Fruit fly (Drosophila melanogaster) S2 (cell line): ENCODE data around the gene aph-1.
A peak's percentile ranks its signal among the peaks of the same experiment; 100 is the strongest.

ENCODE experiments used
- CG8478 ChIP-seq: fragments of >200 bp; optimal IDR thresholded peaks from 2 replicates; lab custom pipeline; 2018
- CTCF ChIP-seq, 2 experiments: fragments of >200 bp; optimal IDR thresholded peaks; 2 replicates each; lab custom pipeline; 2018

The aph-1 gene

dm6 chr2L:2735539-2735938 is 30.5 kb upstream of the aph-1 start:
- TF ChIP-seq CTCF (optimal IDR thresholded peaks at IDR 0.05; lab: Kevin White, UChicago) (no peak), CG8478 (no peak)

DNA sequence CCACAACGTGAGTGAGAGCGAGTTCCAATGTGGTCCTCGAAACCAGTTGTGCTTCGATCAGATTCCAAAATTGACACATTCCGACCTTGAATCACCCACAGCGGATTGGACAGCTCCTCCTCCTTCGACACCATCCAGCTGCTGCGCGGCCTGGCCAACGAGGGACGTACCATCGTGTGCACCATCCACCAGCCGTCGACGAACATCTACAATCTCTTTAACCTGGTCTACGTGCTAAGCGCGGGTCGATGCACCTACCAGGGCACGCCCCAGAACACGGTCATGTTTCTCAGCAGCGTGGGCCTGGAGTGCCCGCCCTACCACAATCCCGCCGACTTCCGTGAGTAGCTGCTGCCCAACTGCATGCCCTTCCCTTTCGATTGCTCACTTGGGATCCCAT is 28.5 kb upstream of the aph-1 start:
- TF ChIP-seq CG8478, result no peak
- TF ChIP-seq CTCF (optimal IDR thresholded peaks at IDR 0.05; lab: Kevin White, UChicago), result no peak

- TF ChIP-seq CG8478 (no peak), CTCF (optimal IDR thresholded peaks at IDR 0.05; lab: Kevin White, UChicago) (peak; percentile 25 to 54)
Measured at dm6 chr2L:2739820-2740230, 26.2 kb upstream of the aph-1 start, which contains the start of gene Hrs. TSS of gene Hrs (plus strand) at chr2L:2739986.

dm6 chr2L:2744852-2745251 is 21.2 kb upstream of the aph-1 start, which contains the start of the genes CG9961 and Cwc25:
TSS of gene CG9961 (minus strand) at chr2L:2744934.
TSS of gene Cwc25 (plus strand) at chr2L:2745098.
- no peak for TF ChIP-seq CG8478
- no peak for TF ChIP-seq CTCF (optimal IDR thresholded peaks at IDR 0.05; lab: Kevin White, UChicago)

- TF ChIP-seq CG8478 (no peak), CTCF (optimal IDR thresholded peaks at IDR 0.05; lab: Kevin White, UChicago) (no peak)
Measured at dm6 chr2L:2748480-2749143, 17.4 kb upstream of the aph-1 start.

DNA sequence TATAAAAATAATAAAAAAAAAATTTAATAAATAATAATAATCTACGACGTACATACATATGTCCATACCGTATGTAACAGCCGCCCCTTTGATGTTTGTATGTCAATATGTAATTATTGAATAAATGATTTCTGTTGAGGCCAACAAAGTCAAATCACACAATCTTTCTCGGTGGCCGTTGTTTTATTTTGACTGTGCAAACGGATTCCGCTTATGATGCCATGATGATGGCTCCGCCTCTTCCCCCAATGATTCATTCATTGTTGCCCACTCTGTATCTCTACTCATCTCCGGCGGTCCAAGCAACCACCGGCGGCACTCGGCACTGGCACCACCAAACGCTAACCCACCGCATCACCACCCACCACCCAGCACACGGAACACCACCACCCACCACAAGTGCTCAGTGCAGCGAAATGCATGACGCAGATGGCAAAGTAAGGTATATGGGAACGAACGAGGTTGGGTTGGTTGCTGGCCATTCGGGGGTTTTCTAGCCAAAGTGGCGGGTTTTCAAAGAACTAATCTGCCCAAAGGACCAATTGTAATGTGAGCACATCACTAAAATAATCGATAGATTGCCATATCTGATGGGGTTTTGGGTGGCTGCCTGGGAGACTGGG is 16.8 kb upstream of the aph-1 start:
- TF ChIP-seq CG8478 (no peak), CTCF (optimal IDR thresholded peaks at IDR 0.05; lab: Kevin White, UChicago) (no peak)

DNA sequence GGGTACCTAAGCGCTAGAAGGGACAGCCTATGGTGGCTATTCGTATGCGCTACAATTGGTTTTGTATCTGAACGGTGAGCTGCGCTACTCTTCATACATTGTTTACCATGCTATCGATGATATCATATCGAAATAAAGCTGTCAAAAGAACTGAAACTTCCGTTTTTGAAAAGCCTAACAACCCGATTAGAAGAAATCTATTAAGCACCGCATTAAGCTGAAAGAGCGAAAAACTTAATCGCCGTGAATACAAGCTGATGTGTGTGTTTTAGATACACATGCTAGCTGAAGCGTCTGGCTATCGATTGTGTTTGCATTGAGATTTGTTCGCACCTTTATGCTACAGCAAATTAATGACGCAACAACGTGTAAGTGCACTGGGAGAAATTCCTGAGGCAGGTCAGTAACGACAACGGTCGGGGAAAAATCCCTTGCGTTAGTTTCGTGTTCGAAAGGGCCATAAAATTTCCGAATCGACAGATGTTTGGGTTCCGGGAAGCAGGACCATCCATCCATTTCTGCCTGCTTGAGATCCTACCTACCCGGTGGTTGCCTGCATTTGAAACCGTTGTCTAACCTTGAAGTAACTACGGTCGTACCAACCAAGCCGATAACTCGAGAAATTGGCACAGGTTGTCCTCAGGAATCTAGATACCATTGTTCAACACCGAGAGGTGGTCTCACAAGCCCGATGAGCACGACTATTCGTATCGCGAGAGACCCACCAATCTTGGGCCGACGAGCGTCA is 15.5 kb upstream of the aph-1 start:
- TF ChIP-seq CTCF (optimal IDR thresholded peaks at IDR 0.05; lab: Kevin White, UChicago) (no peak), CG8478 (no peak)

DNA sequence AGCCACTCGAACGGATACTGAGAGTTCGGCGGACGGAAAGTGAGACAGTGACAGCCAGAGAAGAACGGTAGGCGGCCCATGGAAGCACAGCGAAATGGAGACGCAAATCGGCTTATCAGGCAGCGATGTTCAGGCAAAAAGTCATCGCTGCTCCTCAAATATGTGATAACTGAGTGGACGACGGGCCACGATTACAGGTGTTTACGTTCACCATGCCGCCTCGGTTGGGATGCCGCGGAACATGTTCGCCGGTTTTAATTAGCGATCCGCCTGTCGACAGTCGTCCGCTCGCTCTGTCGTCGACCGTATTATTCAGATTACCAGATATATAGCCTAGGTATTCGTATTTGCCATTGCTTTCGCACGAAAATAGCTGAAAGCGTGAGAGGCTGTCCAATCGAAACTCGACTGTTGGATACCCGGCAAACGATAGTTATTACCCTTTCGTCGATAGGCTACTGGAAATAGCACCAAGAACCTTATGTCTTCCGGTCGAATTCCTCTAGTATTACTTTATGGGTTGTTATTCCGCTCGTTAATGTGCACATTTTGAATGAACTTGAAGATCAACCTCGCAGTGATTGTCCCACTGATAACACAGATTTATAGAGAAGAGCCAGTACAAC is 14.8 kb upstream of the aph-1 start:
- TF ChIP-seq CG8478, result no peak
- no peak for TF ChIP-seq CTCF (optimal IDR thresholded peaks at IDR 0.05; lab: Kevin White, UChicago)

- TF ChIP-seq CG8478, result no peak
- TF ChIP-seq CTCF (optimal IDR thresholded peaks at IDR 0.05; lab: Kevin White, UChicago), result no peak
Measured at dm6 chr2L:2751904-2752459, 14.1 kb upstream of the aph-1 start, which contains the start of gene Bacc. TSS of gene Bacc (plus strand) at chr2L:2752445.

DNA sequence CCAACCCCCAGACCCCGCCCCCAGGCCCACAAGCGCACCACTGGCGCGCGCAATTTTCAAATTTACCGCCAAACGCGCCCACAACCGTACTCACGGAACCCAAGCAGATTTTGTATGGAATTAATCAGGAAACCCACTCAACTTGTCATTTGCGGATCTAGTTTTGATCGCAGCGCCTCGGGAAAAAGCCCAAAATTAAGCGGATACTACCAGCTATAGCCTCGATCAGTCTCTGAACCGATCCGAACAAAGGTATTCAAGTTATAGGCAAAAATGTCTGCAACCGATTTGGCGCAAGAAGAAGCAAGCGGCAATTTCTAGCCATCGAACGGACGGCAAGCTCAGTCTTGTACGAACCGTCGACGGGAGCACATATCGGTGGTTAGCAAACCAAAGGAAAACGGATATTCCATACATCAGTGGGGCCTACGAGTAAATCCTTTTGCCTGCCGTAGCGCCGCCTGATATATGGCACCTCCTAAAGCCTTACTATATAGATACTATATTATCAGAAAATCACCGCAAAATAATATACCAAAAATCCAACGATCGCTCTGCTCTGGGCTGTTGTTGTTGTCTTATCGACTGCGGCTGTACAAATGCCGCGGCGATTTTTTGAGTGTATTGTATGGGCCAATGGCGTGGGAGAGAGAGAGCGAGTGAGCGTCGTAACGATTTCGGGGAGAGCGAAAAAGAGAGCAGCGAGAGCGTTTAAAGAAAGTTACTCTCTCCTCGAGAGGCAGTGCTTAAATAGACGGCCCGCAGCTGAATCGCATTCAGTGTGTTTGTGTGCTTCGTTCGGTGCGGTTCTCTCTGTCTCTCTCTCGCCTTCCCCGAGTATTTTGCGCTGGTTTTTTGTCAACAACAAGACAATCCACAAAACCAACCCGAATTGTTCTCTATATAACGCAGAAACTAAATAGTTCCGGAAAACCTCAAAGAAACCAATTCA is 13.3 kb upstream of the aph-1 start, which contains the start of gene Pgk:
Gene Pgk, minus strand, starts transcription at position 609 of the 952 bp plus-strand sequence.
- TF ChIP-seq CG8478 (no peak), CTCF (optimal IDR thresholded peaks at IDR 0.05; lab: Kevin White, UChicago) (no peak)

DNA sequence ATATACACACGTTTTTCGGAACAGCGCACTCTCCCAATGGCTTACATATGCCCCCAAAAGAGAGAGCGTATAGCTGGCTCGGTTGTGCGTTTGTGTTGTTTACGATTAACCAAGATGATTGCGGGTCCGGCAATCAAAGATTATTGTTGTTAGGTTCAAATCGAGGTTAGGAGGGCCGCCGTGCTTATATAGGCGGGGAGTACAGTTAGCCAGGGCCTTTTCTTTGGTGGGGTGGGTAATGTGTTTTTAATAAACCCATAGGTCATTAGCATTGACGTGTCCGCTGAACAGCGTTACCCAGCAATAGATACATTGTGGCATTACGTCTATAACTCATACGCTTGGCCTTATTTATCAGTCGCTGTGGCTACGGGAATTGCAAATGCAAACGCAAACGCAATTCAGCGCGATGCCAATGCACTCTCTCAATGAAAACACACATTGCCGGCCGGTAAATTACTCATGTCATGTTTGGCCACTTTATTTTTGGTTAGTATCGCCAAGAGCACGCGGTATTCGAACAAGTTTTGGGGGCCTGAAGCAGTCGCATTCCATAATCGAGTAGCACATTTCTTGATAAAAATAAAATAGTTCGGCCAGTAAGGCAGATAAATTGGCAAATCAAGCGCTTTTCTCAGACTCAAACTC is 12.1 kb upstream of the aph-1 start:
- no peak for TF ChIP-seq CTCF (optimal IDR thresholded peaks at IDR 0.05; lab: Kevin White, UChicago)
- TF ChIP-seq CG8478, result no peak

DNA sequence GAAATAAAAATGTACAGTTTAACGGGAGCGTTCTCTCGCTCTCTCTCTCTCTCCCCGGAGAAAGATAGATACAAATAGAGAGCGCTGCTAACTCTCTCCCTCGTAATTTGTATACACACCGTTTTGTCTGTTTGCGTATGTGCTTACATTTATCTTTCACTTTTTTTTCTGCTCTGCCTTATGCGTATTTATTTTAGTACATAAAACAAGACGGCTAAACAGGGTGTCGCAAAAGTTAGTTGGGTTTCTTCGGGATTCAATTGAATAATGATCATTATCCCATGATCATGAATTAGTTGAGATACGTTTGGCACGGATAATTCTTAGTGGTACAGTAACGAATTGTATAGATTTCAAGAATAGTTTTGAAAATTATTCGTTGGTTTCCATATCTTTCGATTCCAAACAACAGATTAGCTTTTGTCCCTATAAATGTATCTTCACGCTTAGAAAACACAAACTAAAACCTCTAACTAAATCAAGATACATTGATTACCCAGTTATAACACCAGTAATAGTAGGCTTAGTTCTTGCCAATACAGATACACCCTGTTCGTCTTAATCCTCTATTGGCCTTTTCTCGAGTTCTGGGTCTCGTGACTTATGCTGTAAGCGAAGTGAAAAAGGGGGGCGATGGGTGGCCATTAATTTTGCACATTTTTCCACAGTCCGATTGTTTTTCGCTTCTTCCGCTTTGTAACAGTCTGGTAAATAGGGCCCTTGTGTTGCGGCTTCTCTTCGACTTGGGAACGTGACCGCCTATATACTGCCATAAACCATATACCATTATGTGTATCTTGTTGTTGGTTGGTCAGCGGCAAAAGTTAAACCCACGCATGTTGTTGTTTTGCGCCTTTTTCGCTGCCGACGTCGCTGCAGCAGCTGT is 11.4 kb upstream of the aph-1 start:
- TF ChIP-seq CTCF (optimal IDR thresholded peaks at IDR 0.05; lab: Kevin White, UChicago), result no peak
- no peak for TF ChIP-seq CG8478

DNA sequence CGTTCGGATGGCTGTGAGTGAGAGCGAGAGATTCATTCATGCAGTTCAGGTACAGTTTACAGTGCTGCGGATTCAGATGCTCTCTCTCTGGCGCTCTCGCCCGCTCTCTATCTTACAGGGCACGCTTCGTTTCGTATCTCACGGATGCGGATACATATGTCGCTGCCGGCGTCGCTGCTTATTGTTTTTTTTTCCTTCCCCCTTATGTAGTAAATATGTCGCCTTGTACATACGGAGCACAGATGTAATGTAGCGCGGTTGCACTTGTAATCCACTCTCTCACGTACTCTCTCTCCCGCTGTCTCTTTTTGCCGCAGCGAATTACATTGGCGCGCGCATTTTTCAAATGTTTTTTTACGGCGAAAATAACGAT is 10.7 kb upstream of the aph-1 start:
- TF ChIP-seq CG8478, result no peak
- no peak for TF ChIP-seq CTCF (optimal IDR thresholded peaks at IDR 0.05; lab: Kevin White, UChicago)
